Worm (Caenorhabditis elegans) whole organism, young adult: ENCODE measurements around the gene F12A10.9.

Experiments
- C06A6.2 ChIP-seq: fragments of 200-800 bp; sonication (Bioruptor generic); conservative IDR thresholded peaks from 2 replicates; pipeline ENCODE4 v1.3.6; 2022; ENCODE audit warnings: missing genetic modification characterization, missing compliant biosample characterization
- C17E4.6 ChIP-seq: fragments of 200-800 bp; sonication (Bioruptor generic); IDR thresholded peaks from 2 replicates; pipeline ENCODE4 v1.3.6; 2022; ENCODE audit warnings: missing genetic modification reagents, missing genetic modification characterization, missing compliant biosample characterization
- F37B4.10 ChIP-seq: fragments of 200-800 bp; sonication (Bioruptor generic); IDR thresholded peaks from 2 replicates; pipeline ENCODE4 v1.3.6; 2022; ENCODE audit warnings: missing genetic modification characterization, missing compliant biosample characterization
- F49E8.2 ChIP-seq: sonication (generic microtip); optimal IDR thresholded peaks from 3 replicates; lab custom pipeline; 2017; ENCODE audit warnings: missing genetic modification characterization, mild to moderate bottlenecking, missing compliant biosample characterization, antibody characterized with exemption, moderate library complexity; ENCODE audit not compliant: insufficient read depth
- Y53F4B.3 ChIP-seq: fragments of 200-800 bp; sonication (Bioruptor generic); IDR thresholded peaks from 2 replicates; pipeline ENCODE4 v1.3.6; 2022; ENCODE audit warnings: missing genetic modification reagents, missing genetic modification characterization, missing compliant biosample characterization
- Y53G8AR.9 ChIP-seq: fragments of 200-800 bp; sonication (Bioruptor generic); conservative IDR thresholded peaks from 2 replicates; pipeline ENCODE4 v1.3.6; 2022; ENCODE audit warnings: missing genetic modification reagents, missing genetic modification characterization, missing compliant biosample characterization
- Y79H2A.3 ChIP-seq: fragments of 200-800 bp; sonication (Bioruptor generic); conservative IDR thresholded peaks from 2 replicates; pipeline ENCODE4 v1.3.6; 2022; ENCODE audit warnings: missing genetic modification reagents, missing genetic modification characterization, missing compliant biosample characterization
- ZK185.1 ChIP-seq: sonication (generic microtip); optimal IDR thresholded peaks from 2 replicates; lab custom pipeline; 2016; ENCODE audit warnings: mild to moderate bottlenecking, missing genetic modification characterization, missing compliant biosample characterization; ENCODE audit not compliant: poor library complexity, severe bottlenecking
- attf-6 ChIP-seq: fragments of 200-800 bp; sonication (Bioruptor generic); IDR thresholded peaks from 2 replicates; pipeline ENCODE4 v1.3.6; 2022; ENCODE audit warnings: missing genetic modification reagents, missing genetic modification characterization, missing compliant biosample characterization
- bed-1 ChIP-seq: fragments of 200-800 bp; sonication (Bioruptor generic); IDR thresholded peaks from 2 replicates; pipeline ENCODE4 v1.3.6; 2022; ENCODE audit warnings: missing genetic modification reagents, missing genetic modification characterization, missing compliant biosample characterization
- bed-2 ChIP-seq: fragments of 200-800 bp; sonication (Bioruptor generic); IDR thresholded peaks from 2 replicates; pipeline ENCODE4 v1.3.6; 2022; ENCODE audit warnings: missing genetic modification reagents, missing genetic modification characterization, missing compliant biosample characterization
- ccch-3 ChIP-seq: fragments of 200-800 bp; sonication (Bioruptor generic); optimal IDR thresholded peaks from 2 replicates; lab custom pipeline; 2018; ENCODE audit warnings: mild to moderate bottlenecking, missing genetic modification characterization, missing compliant biosample characterization
- cebp-1 ChIP-seq, 2 experiments: fragments of 200-800 bp in 1 of 2; sonication (Bioruptor generic) in 1 of 2; sonication (generic microtip) in 1 of 2; IDR thresholded peaks in 1 of 2; optimal IDR thresholded peaks in 1 of 2; 2 replicates each; pipeline versions ENCODE4 v1.3.6 to Lab custom; 2017 to 2022; ENCODE audit warnings: missing compliant biosample characterization in 2 of 2, missing genetic modification characterization in 2 of 2, mild to moderate bottlenecking in 1 of 2, missing genetic modification reagents in 1 of 2, moderate library complexity in 1 of 2
- die-1 ChIP-seq: sonication (generic microtip); optimal IDR thresholded peaks from 2 replicates; lab custom pipeline; 2016; ENCODE audit warnings: missing genotype, mild to moderate bottlenecking, missing genetic modification characterization, missing compliant biosample characterization
- dpff-1 ChIP-seq: sonication (generic microtip); optimal IDR thresholded peaks from 2 replicates; lab custom pipeline; 2017; ENCODE audit warnings: mild to moderate bottlenecking, missing genetic modification characterization, missing compliant biosample characterization
- efl-1 ChIP-seq: fragments of 150-350 bp; optimal IDR thresholded peaks from 2 replicates; lab custom pipeline; 2014; ENCODE audit warnings: missing biosample characterization, missing genetic modification reagents, missing genetic modification characterization
- ekl-4 ChIP-seq: fragments of 200-800 bp; sonication (Bioruptor generic); IDR thresholded peaks from 2 replicates; pipeline ENCODE4 v1.3.6; 2022; ENCODE audit warnings: missing genetic modification reagents, missing genetic modification characterization, missing compliant biosample characterization
- ets-4 ChIP-seq: fragments of 200-800 bp; sonication (Bioruptor generic); optimal IDR thresholded peaks from 2 replicates; lab custom pipeline; 2018; ENCODE audit warnings: mild to moderate bottlenecking, missing genetic modification characterization, missing compliant biosample characterization
- gei-17 ChIP-seq: fragments of 200-800 bp; sonication (Bioruptor generic); optimal IDR thresholded peaks from 2 replicates; lab custom pipeline; 2018; ENCODE audit warnings: mild to moderate bottlenecking, missing genetic modification characterization, missing compliant biosample characterization
- hlh-12 ChIP-seq: sonication (generic microtip); optimal IDR thresholded peaks from 2 replicates; lab custom pipeline; 2016; ENCODE audit warnings: missing genetic modification characterization, missing compliant biosample characterization
- hmg-1.2 ChIP-seq: fragments of 200-800 bp; sonication (Bioruptor generic); IDR thresholded peaks from 2 replicates; pipeline ENCODE4 v1.3.6; 2022; ENCODE audit warnings: missing genetic modification reagents, missing genetic modification characterization, missing compliant biosample characterization
- hsf-1 ChIP-seq: fragments of 200-800 bp; sonication (Bioruptor generic); IDR thresholded peaks from 2 replicates; pipeline ENCODE4 v1.3.6; 2022; ENCODE audit warnings: missing genetic modification reagents, missing genetic modification characterization, missing compliant biosample characterization
- lin-26 ChIP-seq: fragments of 200-800 bp; sonication (Bioruptor generic); IDR thresholded peaks from 2 replicates; pipeline ENCODE4 v1.3.6; 2022; ENCODE audit warnings: missing genetic modification reagents, missing genetic modification characterization, missing compliant biosample characterization
- mcd-1 ChIP-seq: fragments of 200-800 bp; sonication (Bioruptor generic); IDR thresholded peaks from 2 replicates; pipeline ENCODE4 v1.3.6; 2022; ENCODE audit warnings: missing genetic modification reagents, missing genetic modification characterization, missing compliant biosample characterization
- mel-28 ChIP-seq: sonication (generic microtip); optimal IDR thresholded peaks from 2 replicates; lab custom pipeline; 2016; ENCODE audit warnings: borderline replicate concordance, mild to moderate bottlenecking, missing genetic modification characterization, missing compliant biosample characterization
- nhr-120 ChIP-seq: fragments of 200-800 bp; sonication (Bioruptor generic); IDR thresholded peaks from 2 replicates; pipeline ENCODE4 v1.3.6; 2022; ENCODE audit warnings: missing genetic modification characterization, missing compliant biosample characterization
- nhr-179 ChIP-seq: sonication (generic microtip); optimal IDR thresholded peaks from 2 replicates; lab custom pipeline; 2016; ENCODE audit warnings: mild to moderate bottlenecking, missing genetic modification characterization, missing compliant biosample characterization
- rcor-1 ChIP-seq: fragments of 200-800 bp; sonication (Bioruptor generic); IDR thresholded peaks from 2 replicates; pipeline ENCODE4 v1.3.6; 2022; ENCODE audit warnings: missing genetic modification reagents, missing genetic modification characterization, missing compliant biosample characterization
- rec-8 ChIP-seq, 2 experiments: sonication (generic microtip); optimal IDR thresholded peaks; 2 replicates each; lab custom pipeline; 2016; ENCODE audit warnings: mild to moderate bottlenecking in 2 of 2, missing genetic modification characterization in 2 of 2, missing genetic modification reagents in 2 of 2, missing genotype in 2 of 2, missing biosample characterization in 1 of 2, missing compliant biosample characterization in 1 of 2, moderate library complexity in 1 of 2
- sdz-38 ChIP-seq: sonication (generic microtip); optimal IDR thresholded peaks from 2 replicates; lab custom pipeline; 2016; ENCODE audit warnings: missing genotype, missing genetic modification characterization, missing compliant biosample characterization
- sea-2 ChIP-seq: fragments of 200-800 bp; sonication (Bioruptor generic); IDR thresholded peaks from 2 replicates; pipeline ENCODE4 v1.3.6; 2022; ENCODE audit warnings: missing genetic modification characterization, missing compliant biosample characterization
- snpc-1.3 ChIP-seq: sonication (generic microtip); optimal IDR thresholded peaks from 2 replicates; lab custom pipeline; 2017; ENCODE audit warnings: missing genetic modification characterization, mild to moderate bottlenecking, missing compliant biosample characterization, antibody characterized with exemption, moderate library complexity, missing genotype, missing genetic modification reagents; ENCODE audit not compliant: insufficient read depth
- snpc-4 ChIP-seq, 5 experiments: fragments of 150-350 bp in 1 of 5; sonication (generic microtip) in 4 of 5; optimal IDR thresholded peaks; 2 replicates each; lab custom pipeline; 2014 to 2018; ENCODE audit warnings: missing genetic modification characterization in 5 of 5, missing biosample characterization in 3 of 5, antibody characterized with exemption in 2 of 5, mild to moderate bottlenecking in 2 of 5, missing compliant biosample characterization in 2 of 5, missing genotype in 2 of 5, moderate library complexity in 2 of 5, missing genetic modification reagents in 1 of 5
- zfh-2 ChIP-seq: fragments of 200-800 bp; sonication (Bioruptor generic); conservative IDR thresholded peaks from 2 replicates; pipeline ENCODE4 v1.3.6; 2022; ENCODE audit warnings: missing genetic modification reagents, missing genetic modification characterization, missing compliant biosample characterization
- zim-3 ChIP-seq: sonication (generic microtip); optimal IDR thresholded peaks from 2 replicates; lab custom pipeline; 2017; ENCODE audit warnings: mild to moderate bottlenecking, missing genetic modification characterization, moderate library complexity, missing compliant biosample characterization
- ztf-25 ChIP-seq: fragments of 200-800 bp; sonication (Bioruptor generic); IDR thresholded peaks from 2 replicates; pipeline ENCODE4 v1.3.6; 2022; ENCODE audit warnings: missing genetic modification reagents, missing genetic modification characterization, missing compliant biosample characterization

F12A10.9 gene

ce11 chrII:5525297-5525696 is 26.8 kb downstream of the F12A10.9 start, which contains the start of gene tbx-35:
Gene tbx-35 (minus strand): TSS chrII:5525397.
- no peak for TF ChIP-seq ekl-4 (GFP tag; lab: Robert Waterston, UW)
- TF ChIP-seq ets-4, result no peak
- no peak for TF ChIP-seq sdz-38 (tag; lab: Kevin White, UChicago)
- no peak for TF ChIP-seq hsf-1 (GFP tag; lab: Robert Waterston, UW)
- no peak for TF ChIP-seq C17E4.6 (GFP tag; lab: Robert Waterston, UW)
- TF ChIP-seq nhr-179 (tag; lab: Kevin White, UChicago), result no peak
- TF ChIP-seq ZK185.1 (tag; lab: Kevin White, UChicago), result no peak
- TF ChIP-seq sea-2, result no peak
- TF ChIP-seq zim-3 (tag; lab: Kevin White, UChicago), result no peak
- no peak for TF ChIP-seq mel-28 (tag; lab: Kevin White, UChicago)
- no peak for TF ChIP-seq C06A6.2 (GFP tag; lab: Robert Waterston, UW)
- TF ChIP-seq hlh-12 (tag; lab: Kevin White, UChicago), result no peak
- no peak for TF ChIP-seq bed-1
- TF ChIP-seq ccch-3, result no peak
- TF ChIP-seq Y53F4B.3 (GFP tag; lab: Robert Waterston, UW), result no peak
- no peak for TF ChIP-seq snpc-4 (GFP tag; optimal IDR thresholded peaks at IDR 0.05; lab: Kevin White, UChicago)
- TF ChIP-seq snpc-4 (tag; optimal IDR thresholded peaks at IDR 0.05; lab: Kevin White, UChicago), result no peak
- no peak for TF ChIP-seq F37B4.10
- no peak for TF ChIP-seq lin-26 (GFP tag; lab: Robert Waterston, UW)
- TF ChIP-seq gei-17 (GFP tag; lab: Kevin White, UChicago), result no peak
- no peak for TF ChIP-seq mcd-1 (GFP tag; lab: Robert Waterston, UW)

DNA sequence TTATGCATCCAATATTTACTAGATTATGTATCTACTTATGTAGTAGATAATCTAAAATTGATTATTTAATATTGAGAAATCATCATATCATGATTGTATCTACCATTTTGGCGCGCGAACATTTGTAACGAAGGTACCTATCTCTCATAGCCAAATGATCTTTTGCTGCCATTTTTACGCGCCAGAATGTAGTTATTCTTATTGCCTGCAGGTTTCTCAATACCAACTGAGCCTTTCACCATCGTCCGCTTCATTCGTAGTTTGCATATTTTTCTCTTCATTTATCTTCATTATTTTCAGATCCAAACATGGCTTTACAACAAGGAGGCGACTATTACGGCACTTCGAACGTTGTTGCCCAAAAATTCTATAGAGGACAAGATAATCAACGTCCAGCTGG is 29.4 kb downstream of the F12A10.9 start, which contains the start of gene ZK177.1:
Gene ZK177.1, plus strand, starts transcription at position 301 of the 400 bp plus-strand sequence.
- TF ChIP-seq rcor-1 (GFP tag; lab: Robert Waterston, UW) (no peak), efl-1 (GFP tag; lab: Kevin White, UChicago) (peak; percentile 13)

- TF ChIP-seq C17E4.6 (GFP tag; lab: Robert Waterston, UW) (no peak), zfh-2 (GFP tag; lab: Robert Waterston, UW) (no peak), die-1 (tag; lab: Kevin White, UChicago) (no peak), nhr-120 (GFP tag; lab: Robert Waterston, UW) (no peak), sea-2 (no peak), ets-4 (no peak), cebp-1 (GFP tag; IDR thresholded peaks at IDR 0.05; lab: Robert Waterston, UW) (no peak), cebp-1 (tag; optimal IDR thresholded peaks at IDR 0.05; lab: Kevin White, UChicago) (no peak)
Observed at ce11 chrII:5531855-5532328, 33.4 kb downstream of the F12A10.9 start, which contains the start of gene C17C3.9. Gene C17C3.9 (minus strand): TSS chrII:5532278.

- TF ChIP-seq bed-2 (no peak), zfh-2 (GFP tag; lab: Robert Waterston, UW) (no peak), Y53G8AR.9 (GFP tag; lab: Robert Waterston, UW) (no peak), snpc-1.3 (tag; lab: Kevin White, UChicago) (no peak), rec-8 (tag; optimal IDR thresholded peaks at IDR 0.05; lab: Kevin White, UChicago) (no peak), ztf-25 (GFP tag; lab: Robert Waterston, UW) (no peak), dpff-1 (tag; lab: Kevin White, UChicago) (no peak), attf-6 (no peak), hmg-1.2 (GFP tag; lab: Robert Waterston, UW) (no peak), F49E8.2 (tag; lab: Kevin White, UChicago) (no peak), Y79H2A.3 (no peak)
Observed at ce11 chrII:5533642-5534041, 35.2 kb downstream of the F12A10.9 start, which contains the start of gene hlh-26. Gene hlh-26 (minus strand): TSS chrII:5533742.
